Worm (Caenorhabditis elegans): ENCODE data around the gene C15C8.5.

The C15C8.5 gene

DNA sequence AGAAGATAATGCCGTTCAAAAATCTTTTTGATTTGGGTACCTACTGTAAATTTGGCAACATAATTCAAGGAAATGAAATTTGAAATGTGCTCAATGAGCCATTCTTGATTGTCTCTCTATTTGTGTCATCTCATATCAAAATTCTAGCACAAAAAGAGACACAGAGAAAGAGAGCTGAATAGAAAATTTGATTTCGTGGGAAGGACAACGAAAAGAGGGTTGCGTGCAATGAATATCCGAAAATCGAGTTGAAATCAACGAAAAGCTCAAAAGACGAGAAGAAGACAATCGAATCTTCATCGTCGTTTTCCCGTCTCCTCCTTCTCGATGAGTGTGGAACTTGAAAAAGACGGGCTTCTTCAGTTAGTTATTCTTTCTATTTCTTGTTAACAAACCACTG is at the start of gene C15C8.5:
Gene C15C8.5, plus strand, starts transcription at position 152 of the 400 bp plus-strand sequence.
- TF ChIP-seq elt-3 (tag; optimal IDR thresholded peaks at IDR 0.05) = no peak
- TF ChIP-seq blmp-1 (tag; optimal IDR thresholded peaks at IDR 0.05; ENCODE audit: insufficient read depth) = no peak
- TF ChIP-seq sem-4 (tag; optimal IDR thresholded peaks at IDR 0.05) = no peak
- no peak for TF ChIP-seq nhr-129 (tag; optimal IDR thresholded peaks at IDR 0.05)
- no peak for TF ChIP-seq nhr-10 (tag; optimal IDR thresholded peaks at IDR 0.05)
- TF ChIP-seq unc-55 (GFP tag; optimal IDR thresholded peaks at IDR 0.05) = no peak
- TF ChIP-seq nhr-77 (tag; optimal IDR thresholded peaks at IDR 0.05) = no peak
- TF ChIP-seq nhr-6 (tag; optimal IDR thresholded peaks at IDR 0.05) = no peak
- TF ChIP-seq nhr-23 (tag; optimal IDR thresholded peaks at IDR 0.05) = no peak
- TF ChIP-seq nhr-11 (tag; optimal IDR thresholded peaks at IDR 0.05) = no peak
- no peak for TF ChIP-seq skn-1 (tag; optimal IDR thresholded peaks at IDR 0.05)
- no peak for TF ChIP-seq crh-2 (tag; optimal IDR thresholded peaks at IDR 0.05)
- TF ChIP-seq F13H6.1 (tag; optimal IDR thresholded peaks at IDR 0.05) = no peak
- no peak for TF ChIP-seq dmd-4 (tag; optimal IDR thresholded peaks at IDR 0.05)
- TF ChIP-seq R02D3.7 (tag; optimal IDR thresholded peaks at IDR 0.05) = no peak

ce11 chrV:12701613-12702012 is 46.2 kb upstream of the C15C8.5 start:
- no peak for TF ChIP-seq mbf-1 (tag; optimal IDR thresholded peaks at IDR 0.05)
- peak; percentile 48 for TF ChIP-seq zag-1 (tag; optimal IDR thresholded peaks at IDR 0.05)
- TF ChIP-seq lsy-2 (tag; optimal IDR thresholded peaks at IDR 0.05) = no peak
- TF ChIP-seq nhr-6 (tag; optimal IDR thresholded peaks at IDR 0.05) = no peak
- TF ChIP-seq aly-2 (tag; optimal IDR thresholded peaks at IDR 0.05) = no peak
- TF ChIP-seq elt-1 (tag; optimal IDR thresholded peaks at IDR 0.05) = no peak
- peak; percentile 47 for TF ChIP-seq crh-2 (tag; optimal IDR thresholded peaks at IDR 0.05)
- TF ChIP-seq ceh-16 (tag; optimal IDR thresholded peaks at IDR 0.05) = no peak
- no peak for TF ChIP-seq nhr-77 (tag; optimal IDR thresholded peaks at IDR 0.05)
- no peak for TF ChIP-seq nhr-11 (tag; optimal IDR thresholded peaks at IDR 0.05)

DNA sequence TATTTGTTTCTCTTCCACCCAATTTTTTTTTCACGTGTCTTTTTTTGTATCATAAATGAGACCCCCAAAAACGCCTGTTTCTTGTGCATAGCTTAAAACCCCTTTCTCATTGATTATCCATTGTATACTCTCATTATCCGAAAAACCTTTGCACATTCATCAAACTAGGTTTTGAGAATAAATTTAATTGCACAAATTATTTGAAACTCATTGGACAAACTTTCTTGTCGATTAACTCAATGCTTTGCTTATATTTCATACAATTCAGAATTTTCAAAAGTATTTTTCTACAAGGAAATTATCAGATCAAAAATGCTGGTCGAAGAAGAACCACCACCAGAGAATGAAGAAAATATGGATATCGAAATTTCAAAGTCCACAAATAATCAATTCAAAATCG is 43.7 kb upstream of the C15C8.5 start, which contains the start of gene R11D1.1:
Gene R11D1.1, plus strand, starts transcription at position 301 of the 400 bp plus-strand sequence.
- no peak for TF ChIP-seq ztf-4 (tag; optimal IDR thresholded peaks at IDR 0.05)
- TF ChIP-seq nhr-6 (tag; optimal IDR thresholded peaks at IDR 0.05) = no peak
- TF ChIP-seq ZK546.5 (tag; optimal IDR thresholded peaks at IDR 0.05) = no peak
- TF ChIP-seq unc-55 (GFP tag; optimal IDR thresholded peaks at IDR 0.05) = no peak
- TF ChIP-seq ceh-82 (tag; optimal IDR thresholded peaks at IDR 0.05) = no peak
- TF ChIP-seq nhr-21 (tag; optimal IDR thresholded peaks at IDR 0.05) = no peak
- TF ChIP-seq ztf-1 (GFP tag; conservative IDR thresholded peaks at IDR 0.05) = no peak
- no peak for TF ChIP-seq elt-1 (tag; optimal IDR thresholded peaks at IDR 0.05)
- TF ChIP-seq lin-11 (tag; optimal IDR thresholded peaks at IDR 0.05) = no peak
- TF ChIP-seq elt-3 (tag; optimal IDR thresholded peaks at IDR 0.05) = no peak
- TF ChIP-seq sem-4 (tag; optimal IDR thresholded peaks at IDR 0.05) = no peak
- no peak for TF ChIP-seq ama-1 (optimal IDR thresholded peaks at IDR 0.05)

ce11 chrV:12706511-12706910 is 41.3 kb upstream of the C15C8.5 start:
- TF ChIP-seq sma-9 (GFP tag; optimal IDR thresholded peaks at IDR 0.05) (no peak), sma-9 (tag; optimal IDR thresholded peaks at IDR 0.05) (no peak), nhr-11 (tag; optimal IDR thresholded peaks at IDR 0.05) (no peak), sem-4 (tag; optimal IDR thresholded peaks at IDR 0.05) (no peak), Y55F3AM.14 (GFP tag; optimal IDR thresholded peaks at IDR 0.05) (no peak)

DNA sequence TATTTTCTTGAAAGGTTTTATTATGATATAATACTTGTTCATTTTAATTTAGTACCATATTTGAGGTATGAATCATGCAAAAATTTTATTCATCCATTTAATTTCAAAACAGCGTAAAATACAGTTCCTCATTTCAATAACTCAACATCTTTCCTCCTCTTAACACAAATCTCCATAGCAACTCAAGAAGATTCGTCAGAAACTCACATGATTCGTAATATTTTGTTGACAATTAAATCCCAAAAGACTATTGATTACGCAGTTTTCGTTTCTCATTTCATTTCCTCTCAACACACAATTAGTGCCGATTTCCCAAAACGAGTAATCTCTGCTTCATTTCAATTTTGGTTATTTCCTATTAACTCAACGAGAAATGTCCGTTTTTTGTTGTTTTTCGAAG is 39.5 kb upstream of the C15C8.5 start, which contains the start of gene R11D1.2:
Gene R11D1.2, plus strand, starts transcription at position 301 of the 400 bp plus-strand sequence.
- TF ChIP-seq unc-55 (GFP tag; optimal IDR thresholded peaks at IDR 0.05) (no peak), R02D3.7 (tag; optimal IDR thresholded peaks at IDR 0.05) (no peak), ama-1 (optimal IDR thresholded peaks at IDR 0.05) (no peak), lin-11 (tag; optimal IDR thresholded peaks at IDR 0.05) (no peak), elt-1 (tag; optimal IDR thresholded peaks at IDR 0.05) (no peak), F13H6.1 (tag; optimal IDR thresholded peaks at IDR 0.05) (no peak), Y55F3AM.14 (GFP tag; optimal IDR thresholded peaks at IDR 0.05) (no peak), peb-1 (tag; optimal IDR thresholded peaks at IDR 0.05) (no peak), nhr-21 (tag; optimal IDR thresholded peaks at IDR 0.05) (no peak), zag-1 (tag; optimal IDR thresholded peaks at IDR 0.05) (no peak), ztf-4 (tag; optimal IDR thresholded peaks at IDR 0.05) (no peak), alr-1 (tag; optimal IDR thresholded peaks at IDR 0.05) (no peak), ZK546.5 (tag; optimal IDR thresholded peaks at IDR 0.05) (no peak)

ce11 chrV:12711999-12712398 is 35.8 kb upstream of the C15C8.5 start, which contains the start of gene R11D1.3:
TSS of gene R11D1.3 (minus strand) at chrV:12712099.
- TF ChIP-seq fos-1 (tag; optimal IDR thresholded peaks at IDR 0.05) (no peak), nhr-21 (tag; optimal IDR thresholded peaks at IDR 0.05) (no peak), dmd-4 (tag; optimal IDR thresholded peaks at IDR 0.05) (no peak), blmp-1 (tag; optimal IDR thresholded peaks at IDR 0.05; ENCODE audit: insufficient read depth) (no peak), ztf-11 (tag; optimal IDR thresholded peaks at IDR 0.05) (no peak), sem-4 (tag; optimal IDR thresholded peaks at IDR 0.05) (no peak), ZK546.5 (tag; optimal IDR thresholded peaks at IDR 0.05) (no peak), nhr-10 (tag; optimal IDR thresholded peaks at IDR 0.05) (no peak), crh-2 (tag; optimal IDR thresholded peaks at IDR 0.05) (no peak), nhr-12 (tag; optimal IDR thresholded peaks at IDR 0.05) (no peak), ztf-1 (GFP tag; conservative IDR thresholded peaks at IDR 0.05) (no peak), Y55F3AM.14 (GFP tag; optimal IDR thresholded peaks at IDR 0.05) (no peak), elt-1 (tag; optimal IDR thresholded peaks at IDR 0.05) (no peak)

All from whole organism, L2 larva.